Fruit fly (Drosophila melanogaster): ENCODE results near the gene pie.
A peak's percentile ranks its signal among the peaks of the same experiment; 100 is the strongest.

Gene pie

dm6 chr2L:10375464-10376236 is 46.9 kb downstream of the pie start, which contains the start of the genes CG33303 and dpr19 (continued):
- TF ChIP-seq Sry-δ (GFP tag; optimal IDR thresholded peaks at IDR 0.05) (no peak), CG34422 (GFP tag; IDR thresholded peaks at IDR 0.05) (peak; percentile 87; the same call in 2 of the 3 replicates), YL-1 (GFP tag; optimal IDR thresholded peaks at IDR 0.05) (peak; percentile 85), gro (GFP tag; optimal IDR thresholded peaks at IDR 0.05) (peak; percentile 50), CG5180 (GFP tag; optimal IDR thresholded peaks at IDR 0.05) (peak; percentile 19), sna (GFP tag; IDR thresholded peaks at IDR 0.05; ENCODE audit: partially characterized antibody) (no peak), CG8924 (tag; optimal IDR thresholded peaks at IDR 0.05) (peak; percentile 90), her (GFP tag; optimal IDR thresholded peaks at IDR 0.05) (no peak), fru (optimal IDR thresholded peaks at IDR 0.05) (no peak), HmgD (GFP tag; optimal IDR thresholded peaks at IDR 0.05) (no peak), CG12744 (GFP tag; optimal IDR thresholded peaks at IDR 0.05) (no peak), bab2 (GFP tag; optimal IDR thresholded peaks at IDR 0.05) (no peak), CG33213 (GFP tag; optimal IDR thresholded peaks at IDR 0.05) (no peak), Nf-YC (tag; optimal IDR thresholded peaks at IDR 0.05) (peak; percentile 79), Sox100B (GFP tag; optimal IDR thresholded peaks at IDR 0.05) (peak; percentile 83), tgo (GFP tag; IDR thresholded peaks at IDR 0.05) (peak; percentile 66; the same call in 2 of the 3 replicates), CG6254 (GFP tag; optimal IDR thresholded peaks at IDR 0.05) (peak; percentile 38), CG6272 (GFP tag; IDR thresholded peaks at IDR 0.05) (no peak), btn (GFP tag; optimal IDR thresholded peaks at IDR 0.05) (no peak), CG11695 (GFP tag; IDR thresholded peaks at IDR 0.05) (peak; percentile 76), gcm2 (GFP tag; optimal IDR thresholded peaks at IDR 0.05) (no peak), h (optimal IDR thresholded peaks at IDR 0.05) (no peak), sens-2 (GFP tag; IDR thresholded peaks at IDR 0.05) (no peak), slbo (GFP tag; IDR thresholded peaks at IDR 0.05) (peak; percentile 75), sd (tag; optimal IDR thresholded peaks at IDR 0.05) (no peak), Xrp1 (GFP tag; IDR thresholded peaks at IDR 0.05) (peak; percentile 76), CG7271 (tag; optimal IDR thresholded peaks at IDR 0.05) (peak; percentile 73), gsb (GFP tag; IDR thresholded peaks at IDR 0.05) (no peak), ci (GFP tag; IDR thresholded peaks at IDR 0.05) (peak; percentile 73; the same call in 2 of the 3 replicates), CG30403 (GFP tag; optimal IDR thresholded peaks at IDR 0.05) (peak; percentile 64), Gug (GFP tag; IDR thresholded peaks at IDR 0.05) (no peak), CG4730 (GFP tag; IDR thresholded peaks at IDR 0.05) (peak; percentile 36; the same call in 1 of the 2 replicates), CG10321 (GFP tag; IDR thresholded peaks at IDR 0.05) (peak; percentile 49; the same call in 1 of the 2 replicates), CG4328 (GFP tag; optimal IDR thresholded peaks at IDR 0.05) (peak; percentile 74), tap (tag; optimal IDR thresholded peaks at IDR 0.05) (peak; percentile 76), CG15269 (tag; optimal IDR thresholded peaks at IDR 0.05) (peak; percentile 87), CHES-1-like (GFP tag; optimal IDR thresholded peaks at IDR 0.05) (no peak), CG1603 (tag; optimal IDR thresholded peaks at IDR 0.05) (peak; percentile 16), crp (GFP tag; optimal IDR thresholded peaks at IDR 0.05) (peak in 1 of 2 experiments; percentile 79), sug (tag; optimal IDR thresholded peaks at IDR 0.05) (peak; percentile 79), row (GFP tag; IDR thresholded peaks at IDR 0.05) (peak; percentile 83), dimm (GFP tag; IDR thresholded peaks at IDR 0.05) (no peak), Dref (GFP tag; IDR thresholded peaks at IDR 0.05) (no peak), phol (tag; optimal IDR thresholded peaks at IDR 0.05) (peak; percentile 90), zen (tag; optimal IDR thresholded peaks at IDR 0.05) (peak; percentile 64), cwo (GFP tag; optimal IDR thresholded peaks at IDR 0.05) (peak; percentile 62), CG6689 (GFP tag; IDR thresholded peaks at IDR 0.05) (peak; percentile 68), CG17186 (GFP tag; optimal IDR thresholded peaks at IDR 0.05) (no peak), lmd (GFP tag; IDR thresholded peaks at IDR 0.05) (peak; percentile 52; the same call in 1 of the 2 replicates), lab (GFP tag; optimal IDR thresholded peaks at IDR 0.05) (peak; percentile 81)
